Fruit fly (Drosophila melanogaster) whole organism, embryonic: ENCODE results near the gene CG10333.

Experiments
- Antp ChIP-seq: fragments of 200-800 bp; sonication (Bioruptor generic); optimal IDR thresholded peaks from 3 replicates; lab custom pipeline; 2016; ENCODE audit warnings: missing biosample characterization, missing genetic modification characterization
- Asciz ChIP-seq: fragments of 200-800 bp; sonication (Bioruptor generic); optimal IDR thresholded peaks from 2 replicates; lab custom pipeline; 2017; ENCODE audit warnings: missing biosample characterization, mild to moderate bottlenecking, missing genetic modification characterization, missing genetic modification reagents
- CG10147 ChIP-seq: fragments of 200-800 bp; sonication (Bioruptor generic); optimal IDR thresholded peaks from 2 replicates; lab custom pipeline; 2019; ENCODE audit warnings: missing biosample characterization, mild to moderate bottlenecking, missing genetic modification characterization, moderate library complexity
- CG10274 ChIP-seq: fragments of 200-800 bp; sonication (Bioruptor generic); optimal IDR thresholded peaks from 3 replicates; lab custom pipeline; 2017; ENCODE audit warnings: missing biosample characterization, mild to moderate bottlenecking, missing genetic modification characterization
- CG12236 ChIP-seq: fragments of 200-800 bp; sonication (Bioruptor generic); optimal IDR thresholded peaks from 2 replicates; lab custom pipeline; 2016; ENCODE audit warnings: missing biosample characterization, missing genetic modification characterization
- CG12391 ChIP-seq: fragments of 200-800 bp; sonication (Bioruptor generic); optimal IDR thresholded peaks from 3 replicates; lab custom pipeline; 2018; ENCODE audit warnings: missing biosample characterization, mild to moderate bottlenecking, missing genetic modification characterization, moderate library complexity
- CG14710 ChIP-seq: fragments of 200-800 bp; sonication (Bioruptor generic); optimal IDR thresholded peaks from 3 replicates; lab custom pipeline; 2019; ENCODE audit warnings: missing biosample characterization, mild to moderate bottlenecking, missing genetic modification characterization, moderate library complexity
- CG18599 ChIP-seq: fragments of 200-800 bp; sonication (Bioruptor generic); optimal IDR thresholded peaks from 3 replicates; lab custom pipeline; 2017; ENCODE audit warnings: missing biosample characterization, missing genetic modification characterization, mild to moderate bottlenecking, moderate library complexity, missing genetic modification reagents
- CG2199 ChIP-seq: fragments of 200-800 bp; sonication (Bioruptor generic); IDR thresholded peaks from 3 replicates; pipeline ENCODE4 v1.3.6; 2022; ENCODE audit warnings: missing biosample characterization, missing genetic modification characterization
- CG2712 ChIP-seq: fragments of 200-800 bp; optimal IDR thresholded peaks from 3 replicates; lab custom pipeline; 2019; ENCODE audit warnings: missing biosample characterization, mild to moderate bottlenecking, missing genetic modification characterization, moderate library complexity
- CG3163 ChIP-seq: fragments of 200-800 bp; sonication (Bioruptor generic); optimal IDR thresholded peaks from 3 replicates; lab custom pipeline; 2016; ENCODE audit warnings: missing biosample characterization, missing genetic modification characterization
- CG32767 ChIP-seq: fragments of 200-800 bp; sonication (Bioruptor generic); IDR thresholded peaks from 2 replicates; pipeline ENCODE4 v1.3.6; 2022; ENCODE audit warnings: missing biosample characterization, missing genetic modification characterization
- CG3838 ChIP-seq: fragments of 200-800 bp; sonication (Bioruptor generic); optimal IDR thresholded peaks from 3 replicates; lab custom pipeline; 2016; ENCODE audit warnings: missing biosample characterization, missing genetic modification characterization
- CG3995 ChIP-seq: fragments of 200-800 bp; sonication (Bioruptor generic); optimal IDR thresholded peaks from 3 replicates; lab custom pipeline; 2016; ENCODE audit warnings: missing biosample characterization, missing genetic modification characterization
- CG4404 ChIP-seq: fragments of 200-800 bp; sonication (Bioruptor generic); IDR thresholded peaks from 2 replicates; pipeline ENCODE4 v1.3.6; 2022; ENCODE audit warnings: missing biosample characterization, missing genetic modification characterization
- CG4820 ChIP-seq: fragments of 200-800 bp; sonication (Bioruptor generic); optimal IDR thresholded peaks from 3 replicates; lab custom pipeline; 2016; ENCODE audit warnings: missing biosample characterization, missing genetic modification characterization
- CG5180 ChIP-seq: fragments of 200-800 bp; sonication (Bioruptor generic); optimal IDR thresholded peaks from 3 replicates; lab custom pipeline; 2017; ENCODE audit warnings: missing biosample characterization, missing genetic modification characterization, mild to moderate bottlenecking, moderate library complexity, missing genetic modification reagents
- CG7271 ChIP-seq: fragments of 200-800 bp; sonication (Bioruptor generic); optimal IDR thresholded peaks from 2 replicates; lab custom pipeline; 2018; ENCODE audit warnings: missing biosample characterization, mild to moderate bottlenecking, missing genetic modification characterization, moderate library complexity
- CG8290 ChIP-seq, 3 experiments: fragments of 200-800 bp; sonication (Bioruptor generic); optimal IDR thresholded peaks; 2 replicates each; lab custom pipeline; 2016 to 2019; ENCODE audit warnings: missing biosample characterization in 3 of 3, missing genetic modification characterization in 3 of 3, mild to moderate bottlenecking in 2 of 3, moderate library complexity in 1 of 3
- CG8765 ChIP-seq: fragments of 200-800 bp; sonication (Bioruptor generic); IDR thresholded peaks from 2 replicates; pipeline ENCODE4 v1.3.6; 2022; ENCODE audit warnings: missing biosample characterization, missing genetic modification characterization
- CkIIα-i1 ChIP-seq: fragments of 200-800 bp; sonication (Bioruptor generic); IDR thresholded peaks from 2 replicates; pipeline ENCODE4 v1.3.6; 2022; ENCODE audit warnings: missing biosample characterization, missing genetic modification characterization
- CrebB ChIP-seq: fragments of 200-800 bp; sonication (Bioruptor generic); optimal IDR thresholded peaks from 3 replicates; lab custom pipeline; 2018; ENCODE audit warnings: missing biosample characterization, mild to moderate bottlenecking, missing genetic modification characterization
- Dll ChIP-seq: fragments of 200-800 bp; sonication (Bioruptor generic); IDR thresholded peaks from 4 replicates; pipeline ENCODE4 v1.3.6; 2022; ENCODE audit warnings: missing biosample characterization, missing genetic modification characterization; ENCODE audit not compliant: partially characterized antibody
- HLH3B ChIP-seq: fragments of 200-800 bp; sonication (Bioruptor generic); IDR thresholded peaks from 2 replicates; pipeline ENCODE4 v1.3.6; 2022; ENCODE audit warnings: missing biosample characterization, missing genetic modification characterization
- Hr78 ChIP-seq, 2 experiments: fragments of 200-800 bp in 1 of 2; fragments of >200 bp in 1 of 2; sonication (Bioruptor generic) in 1 of 2; optimal IDR thresholded peaks; 2 replicates each; lab custom pipeline; 2017 to 2019; ENCODE audit warnings: missing biosample characterization in 2 of 2, missing genetic modification characterization in 2 of 2, mild to moderate bottlenecking in 1 of 2, moderate library complexity in 1 of 2
- Lim3 ChIP-seq: fragments of 200-800 bp; sonication (Bioruptor generic); IDR thresholded peaks from 2 replicates; pipeline ENCODE4 v1.3.6; 2022; ENCODE audit warnings: missing biosample characterization, missing genetic modification characterization
- MESR4 ChIP-seq: fragments of 200-800 bp; sonication (Bioruptor generic); optimal IDR thresholded peaks from 2 replicates; lab custom pipeline; 2018; ENCODE audit warnings: missing biosample characterization, mild to moderate bottlenecking, missing genetic modification characterization, moderate library complexity
- MTF-1 ChIP-seq: fragments of 200-800 bp; sonication (Bioruptor generic); optimal IDR thresholded peaks from 2 replicates; lab custom pipeline; 2018; ENCODE audit warnings: missing biosample characterization, mild to moderate bottlenecking, missing genetic modification characterization, borderline replicate concordance
- NC2β ChIP-seq: fragments of 200-800 bp; sonication (Bioruptor generic); optimal IDR thresholded peaks from 2 replicates; lab custom pipeline; 2016; ENCODE audit warnings: missing biosample characterization, missing genetic modification characterization
- Neu2 ChIP-seq: fragments of 200-800 bp; sonication (Bioruptor generic); optimal IDR thresholded peaks from 3 replicates; lab custom pipeline; 2016; ENCODE audit warnings: missing biosample characterization, missing genetic modification characterization, borderline replicate concordance
- ara ChIP-seq: fragments of 200-800 bp; sonication (Bioruptor generic); IDR thresholded peaks from 2 replicates; pipeline ENCODE4 v1.3.6; 2022; ENCODE audit warnings: missing biosample characterization, missing genetic modification characterization
- bab2 ChIP-seq: fragments of 200-800 bp; sonication (Bioruptor generic); optimal IDR thresholded peaks from 2 replicates; lab custom pipeline; 2016; ENCODE audit warnings: missing biosample characterization, missing genetic modification characterization
- bsh ChIP-seq, 2 experiments: fragments of 200-800 bp; sonication (Bioruptor generic); optimal IDR thresholded peaks; 2 replicates each; lab custom pipeline; 2017 to 2018; ENCODE audit warnings: mild to moderate bottlenecking in 2 of 2, missing biosample characterization in 2 of 2, missing genetic modification characterization in 2 of 2, moderate library complexity in 1 of 2
- cg ChIP-seq: fragments of 200-800 bp; sonication (Bioruptor generic); optimal IDR thresholded peaks from 3 replicates; lab custom pipeline; 2019; ENCODE audit warnings: missing biosample characterization, mild to moderate bottlenecking, missing genetic modification characterization, moderate library complexity
- esg ChIP-seq: fragments of 200-800 bp; sonication (Bioruptor generic); conservative IDR thresholded peaks from 2 replicates; pipeline ENCODE4 v1.3.6; 2022; ENCODE audit warnings: missing biosample characterization, missing genetic modification characterization
- eyg ChIP-seq: fragments of 200-800 bp; sonication (Bioruptor generic); optimal IDR thresholded peaks from 3 replicates; lab custom pipeline; 2016; ENCODE audit warnings: missing biosample characterization, missing genetic modification characterization
- grn ChIP-seq: fragments of 200-800 bp; sonication (Bioruptor generic); optimal IDR thresholded peaks from 3 replicates; lab custom pipeline; 2017; ENCODE audit warnings: missing biosample characterization, missing genetic modification characterization
- kah ChIP-seq: fragments of 200-800 bp; sonication (Bioruptor generic); optimal IDR thresholded peaks from 2 replicates; lab custom pipeline; 2018; ENCODE audit warnings: missing biosample characterization, mild to moderate bottlenecking, missing genetic modification characterization
- klu ChIP-seq: fragments of 200-800 bp; sonication (Bioruptor generic); IDR thresholded peaks from 2 replicates; pipeline ENCODE4 v1.3.6; 2022; ENCODE audit warnings: missing biosample characterization, missing genetic modification characterization
- lov ChIP-seq, 2 experiments: fragments of 200-800 bp in 1 of 2; fragments of >200 bp in 1 of 2; sonication (Bioruptor generic) in 1 of 2; IDR thresholded peaks in 1 of 2; optimal IDR thresholded peaks in 1 of 2; 2 replicates in 1 of 2; 3 replicates in 1 of 2; pipeline versions ENCODE4 v1.3.6 to Lab custom; 2017 to 2022; ENCODE audit warnings: missing biosample characterization in 1 of 2, missing genetic modification characterization in 1 of 2
- nerfin-1 ChIP-seq: fragments of 200-800 bp; sonication (Bioruptor generic); optimal IDR thresholded peaks from 3 replicates; lab custom pipeline; 2019; ENCODE audit warnings: missing biosample characterization, mild to moderate bottlenecking, missing genetic modification characterization, moderate library complexity
- nmo ChIP-seq: fragments of 200-800 bp; sonication (Bioruptor generic); optimal IDR thresholded peaks from 2 replicates; lab custom pipeline; 2018; ENCODE audit warnings: missing biosample characterization, mild to moderate bottlenecking, missing genetic modification characterization, moderate library complexity
- prd ChIP-seq, 3 experiments: fragments of >200 bp in 2 of 3; fragments of 200-800 bp in 1 of 3; sonication (Bioruptor generic) in 1 of 3; optimal IDR thresholded peaks in 2 of 3; IDR thresholded peaks in 1 of 3; 2 replicates in 2 of 3; 3 replicates in 1 of 3; pipeline versions ENCODE4 v1.3.6 to Lab custom; 2017 to 2022; ENCODE audit warnings: missing biosample characterization in 1 of 3, missing genetic modification characterization in 1 of 3
- sd ChIP-seq: fragments of 200-800 bp; sonication (Bioruptor generic); optimal IDR thresholded peaks from 3 replicates; lab custom pipeline; 2018; ENCODE audit warnings: missing biosample characterization, mild to moderate bottlenecking, missing genetic modification characterization, moderate library complexity
- tin ChIP-seq: fragments of 200-800 bp; sonication (Bioruptor generic); optimal IDR thresholded peaks from 3 replicates; lab custom pipeline; 2016; ENCODE audit warnings: missing biosample characterization, missing genetic modification characterization
- yki ChIP-seq: fragments of >200 bp; optimal IDR thresholded peaks from 3 replicates; lab custom pipeline; 2018
- zen ChIP-seq: fragments of 200-800 bp; sonication (Bioruptor generic); optimal IDR thresholded peaks from 3 replicates; lab custom pipeline; 2018; ENCODE audit warnings: missing biosample characterization, mild to moderate bottlenecking, missing genetic modification characterization, moderate library complexity
- zf30C ChIP-seq: fragments of 200-800 bp; sonication (Bioruptor generic); optimal IDR thresholded peaks from 3 replicates; lab custom pipeline; 2018; ENCODE audit warnings: missing biosample characterization, mild to moderate bottlenecking, missing genetic modification characterization
- zfh1 ChIP-seq: fragments of 200-800 bp; sonication (Bioruptor generic); IDR thresholded peaks from 3 replicates; pipeline ENCODE4 v1.3.6; 2022; ENCODE audit warnings: missing biosample characterization, missing genetic modification characterization

Gene CG10333

DNA sequence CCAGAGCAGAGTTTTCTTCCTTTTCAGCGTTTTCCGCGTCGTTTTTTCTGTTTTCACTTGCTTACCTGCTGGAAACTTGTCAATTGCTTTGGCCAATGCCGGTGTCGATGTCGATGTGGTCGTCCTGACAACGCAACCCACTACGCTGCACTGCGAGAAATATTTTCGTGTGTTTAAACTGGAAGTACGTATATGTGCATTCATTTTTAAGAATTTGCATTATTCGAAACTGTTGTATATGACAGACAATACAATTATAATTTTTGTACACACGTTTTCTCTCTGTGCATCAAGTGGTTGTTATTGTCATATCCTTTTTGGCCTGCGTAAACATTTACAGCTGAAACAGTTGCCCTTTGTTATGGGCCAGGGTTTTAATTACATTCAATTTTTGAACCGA is 9.4 kb downstream of the CG10333 start, which contains the start of gene IFT46 (continued):
- TF ChIP-seq MESR4, result no peak
- TF ChIP-seq esg (GFP tag; lab: Robert Waterston, UW), result peak; percentile 34; the same call in 1 of the 2 replicates
- no peak for TF ChIP-seq CrebB (tag; lab: Kevin White, UChicago)
- TF ChIP-seq CG4404 (GFP tag; lab: Robert Waterston, UW), result peak; percentile 55
- TF ChIP-seq CG2712 (tag; lab: Kevin White, UChicago), result peak; percentile 35
- TF ChIP-seq tin (GFP tag; lab: Kevin White, UChicago), result peak; percentile 8
- peak; percentile 48 for TF ChIP-seq Neu2
- no peak for TF ChIP-seq CG3995
- no peak for TF ChIP-seq grn (GFP tag; lab: Kevin White, UChicago)
- peak; percentile 96 for TF ChIP-seq zen
- TF ChIP-seq MTF-1 (GFP tag; lab: Kevin White, UChicago), result no peak
- no peak for TF ChIP-seq CG3163
- TF ChIP-seq prd (optimal IDR thresholded peaks at IDR 0.05; lab: Kevin White, UChicago), result no peak
- peak; percentile 87 for TF ChIP-seq prd (GFP tag; IDR thresholded peaks at IDR 0.05; lab: Robert Waterston, UW)
- peak; percentile 71 for TF ChIP-seq zfh1 (GFP tag; lab: Robert Waterston, UW)
- peak; percentile 30 for TF ChIP-seq CG7271 (tag; lab: Kevin White, UChicago)
- TF ChIP-seq bsh (GFP tag; optimal IDR thresholded peaks at IDR 0.05; lab: Kevin White, UChicago), result peak in 1 of 2 experiments; percentile 19
- no peak for TF ChIP-seq CG32767 (GFP tag; lab: Robert Waterston, UW)
- TF ChIP-seq Antp (GFP tag; lab: Kevin White, UChicago), result peak; percentile 17
- TF ChIP-seq CG8290 (GFP tag; optimal IDR thresholded peaks at IDR 0.05; lab: Kevin White, UChicago), result no peak
- no peak for TF ChIP-seq CG8290 (tag; optimal IDR thresholded peaks at IDR 0.05; lab: Kevin White, UChicago)
- TF ChIP-seq nmo, result no peak
- TF ChIP-seq ara, result no peak
- no peak for TF ChIP-seq nerfin-1 (tag; lab: Kevin White, UChicago)
- no peak for TF ChIP-seq CG10147 (GFP tag; lab: Kevin White, UChicago)
- no peak for TF ChIP-seq klu (GFP tag; lab: Robert Waterston, UW)
- no peak for TF ChIP-seq CG18599 (GFP tag; lab: Kevin White, UChicago)
- no peak for TF ChIP-seq CG10274 (GFP tag; lab: Kevin White, UChicago)
- peak; percentile 36; the same call in 1 of the 2 replicates for TF ChIP-seq CG8765 (GFP tag; lab: Robert Waterston, UW)
- TF ChIP-seq zf30C (GFP tag; lab: Kevin White, UChicago), result peak; percentile 86
- TF ChIP-seq CkIIα-i1 (GFP tag; lab: Robert Waterston, UW), result no peak
- no peak for TF ChIP-seq eyg
- TF ChIP-seq CG4820 (GFP tag; lab: Kevin White, UChicago), result no peak
- no peak for TF ChIP-seq sd (tag; lab: Kevin White, UChicago)
- TF ChIP-seq bab2 (GFP tag; lab: Kevin White, UChicago), result peak; percentile 25
- no peak for TF ChIP-seq HLH3B
- no peak for TF ChIP-seq Hr78 (GFP tag; optimal IDR thresholded peaks at IDR 0.05; lab: Kevin White, UChicago)
- no peak for TF ChIP-seq Asciz (GFP tag; lab: Kevin White, UChicago)
- no peak for TF ChIP-seq kah (GFP tag; lab: Kevin White, UChicago)
- no peak for TF ChIP-seq lov (optimal IDR thresholded peaks at IDR 0.05; lab: Kevin White, UChicago)
- 0 out of 3 replicates have a peak, but pooled peaks have one; percentile 61 for TF ChIP-seq lov (GFP tag; IDR thresholded peaks at IDR 0.05; lab: Robert Waterston, UW)
- no peak for TF ChIP-seq Lim3
- no peak for TF ChIP-seq CG3838 (GFP tag; lab: Kevin White, UChicago)
- peak; percentile 3 for TF ChIP-seq CG12391 (tag; lab: Kevin White, UChicago)
- no peak for TF ChIP-seq yki
- no peak for TF ChIP-seq CG5180 (GFP tag; lab: Kevin White, UChicago)
- no peak for TF ChIP-seq cg (GFP tag; lab: Kevin White, UChicago)
- no peak for TF ChIP-seq CG12236 (GFP tag; lab: Kevin White, UChicago)
- TF ChIP-seq CG14710 (tag; lab: Kevin White, UChicago), result peak; percentile 1
- no peak for TF ChIP-seq NC2β (GFP tag; lab: Kevin White, UChicago)
- no peak for TF ChIP-seq Dll (GFP tag; lab: Robert Waterston, UW)
- peak; percentile 28; the same call in 1 of the 3 replicates for TF ChIP-seq CG2199 (GFP tag; lab: Robert Waterston, UW)
